Worm (Caenorhabditis elegans) whole organism, young adult: Measurements from ENCODE around the gene C12D8.13.

Experiments
- B0035.1 ChIP-seq: sonication (generic microtip); optimal IDR thresholded peaks from 2 replicates; lab custom pipeline; 2016; ENCODE audit warnings: missing genetic modification characterization, mild to moderate bottlenecking, missing compliant biosample characterization, missing genotype, missing genetic modification reagents
- B0336.3 ChIP-seq: fragments of 200-800 bp; sonication (Bioruptor generic); IDR thresholded peaks from 2 replicates; pipeline ENCODE4 v1.3.6; 2022; ENCODE audit warnings: missing genetic modification characterization, missing compliant biosample characterization
- F23B12.7 ChIP-seq: sonication (generic microtip); optimal IDR thresholded peaks from 2 replicates; lab custom pipeline; 2017; ENCODE audit warnings: missing genetic modification characterization, mild to moderate bottlenecking, missing compliant biosample characterization, antibody characterized with exemption, moderate library complexity; ENCODE audit not compliant: insufficient read depth
- K12H6.12 ChIP-seq: fragments of 200-800 bp; sonication (Bioruptor generic); optimal IDR thresholded peaks from 2 replicates; lab custom pipeline; 2018; ENCODE audit warnings: mild to moderate bottlenecking, missing genetic modification characterization, missing compliant biosample characterization
- T26A5.8 ChIP-seq: sonication (generic microtip); optimal IDR thresholded peaks from 2 replicates; lab custom pipeline; 2016; ENCODE audit warnings: missing genetic modification characterization, missing compliant biosample characterization
- Y56A3A.18 ChIP-seq: fragments of 200-800 bp; sonication (Bioruptor generic); IDR thresholded peaks from 2 replicates; pipeline ENCODE4 v1.3.6; 2022; ENCODE audit warnings: missing genetic modification reagents, missing genetic modification characterization, missing compliant biosample characterization
- Y79H2A.3 ChIP-seq: fragments of 200-800 bp; sonication (Bioruptor generic); conservative IDR thresholded peaks from 2 replicates; pipeline ENCODE4 v1.3.6; 2022; ENCODE audit warnings: missing genetic modification reagents, missing genetic modification characterization, missing compliant biosample characterization
- athp-1 ChIP-seq: sonication (generic microtip); optimal IDR thresholded peaks from 2 replicates; lab custom pipeline; 2017; ENCODE audit warnings: mild to moderate bottlenecking, missing genetic modification characterization, missing compliant biosample characterization
- attf-3 ChIP-seq: fragments of 200-800 bp; sonication (Bioruptor generic); conservative IDR thresholded peaks from 2 replicates; pipeline ENCODE4 v1.3.6; 2022; ENCODE audit warnings: missing genetic modification reagents, missing genetic modification characterization, missing compliant biosample characterization
- attf-5 ChIP-seq: fragments of 200-800 bp; sonication (Bioruptor generic); optimal IDR thresholded peaks from 2 replicates; lab custom pipeline; 2018; ENCODE audit warnings: mild to moderate bottlenecking, missing genetic modification characterization, missing compliant biosample characterization
- attf-6 ChIP-seq: fragments of 200-800 bp; sonication (Bioruptor generic); IDR thresholded peaks from 2 replicates; pipeline ENCODE4 v1.3.6; 2022; ENCODE audit warnings: missing genetic modification reagents, missing genetic modification characterization, missing compliant biosample characterization
- ccch-3 ChIP-seq: fragments of 200-800 bp; sonication (Bioruptor generic); optimal IDR thresholded peaks from 2 replicates; lab custom pipeline; 2018; ENCODE audit warnings: mild to moderate bottlenecking, missing genetic modification characterization, missing compliant biosample characterization
- cebp-1 ChIP-seq, 2 experiments: fragments of 200-800 bp in 1 of 2; sonication (Bioruptor generic) in 1 of 2; sonication (generic microtip) in 1 of 2; IDR thresholded peaks in 1 of 2; optimal IDR thresholded peaks in 1 of 2; 2 replicates each; pipeline versions ENCODE4 v1.3.6 to Lab custom; 2017 to 2022; ENCODE audit warnings: missing compliant biosample characterization in 2 of 2, missing genetic modification characterization in 2 of 2, mild to moderate bottlenecking in 1 of 2, missing genetic modification reagents in 1 of 2, moderate library complexity in 1 of 2
- ceh-100 ChIP-seq: fragments of 200-800 bp; sonication (Bioruptor generic); IDR thresholded peaks from 2 replicates; pipeline ENCODE4 v1.3.6; 2022; ENCODE audit warnings: missing genetic modification reagents, missing genetic modification characterization, missing compliant biosample characterization
- ceh-58 ChIP-seq: fragments of 200-800 bp; sonication (Bioruptor generic); IDR thresholded peaks from 2 replicates; pipeline ENCODE4 v1.3.6; 2022; ENCODE audit warnings: missing genetic modification characterization, missing compliant biosample characterization
- chd-7 ChIP-seq: sonication (generic microtip); optimal IDR thresholded peaks from 2 replicates; lab custom pipeline; 2016; ENCODE audit warnings: mild to moderate bottlenecking, missing genetic modification characterization, moderate library complexity, missing compliant biosample characterization
- ets-4 ChIP-seq: fragments of 200-800 bp; sonication (Bioruptor generic); optimal IDR thresholded peaks from 2 replicates; lab custom pipeline; 2018; ENCODE audit warnings: mild to moderate bottlenecking, missing genetic modification characterization, missing compliant biosample characterization
- him-1 ChIP-seq: sonication (generic microtip); optimal IDR thresholded peaks from 2 replicates; lab custom pipeline; 2016; ENCODE audit warnings: missing genotype, missing genetic modification reagents, missing genetic modification characterization, missing compliant biosample characterization
- hmg-1.2 ChIP-seq: fragments of 200-800 bp; sonication (Bioruptor generic); IDR thresholded peaks from 2 replicates; pipeline ENCODE4 v1.3.6; 2022; ENCODE audit warnings: missing genetic modification reagents, missing genetic modification characterization, missing compliant biosample characterization
- hsf-1 ChIP-seq: fragments of 200-800 bp; sonication (Bioruptor generic); IDR thresholded peaks from 2 replicates; pipeline ENCODE4 v1.3.6; 2022; ENCODE audit warnings: missing genetic modification reagents, missing genetic modification characterization, missing compliant biosample characterization
- let-607 ChIP-seq, 2 experiments: fragments of 200-800 bp in 1 of 2; sonication (Bioruptor generic) in 1 of 2; sonication (generic microtip) in 1 of 2; optimal IDR thresholded peaks; 2 replicates each; lab custom pipeline; 2016 to 2018; ENCODE audit warnings: mild to moderate bottlenecking in 2 of 2, missing compliant biosample characterization in 2 of 2, missing genetic modification characterization in 2 of 2, moderate library complexity in 2 of 2, missing genotype in 1 of 2
- lin-54 ChIP-seq: fragments of 200-800 bp; sonication (Bioruptor generic); optimal IDR thresholded peaks from 2 replicates; lab custom pipeline; 2018; ENCODE audit warnings: mild to moderate bottlenecking, missing genetic modification characterization, missing compliant biosample characterization
- madf-10 ChIP-seq: sonication (generic microtip); optimal IDR thresholded peaks from 2 replicates; lab custom pipeline; 2016; ENCODE audit warnings: mild to moderate bottlenecking, missing genetic modification characterization, missing compliant biosample characterization
- madf-3 ChIP-seq: fragments of 200-800 bp; sonication (Bioruptor generic); IDR thresholded peaks from 2 replicates; pipeline ENCODE4 v1.3.6; 2022; ENCODE audit warnings: missing genetic modification reagents, missing genetic modification characterization, missing compliant biosample characterization
- mxl-1 ChIP-seq: sonication (generic microtip); optimal IDR thresholded peaks from 2 replicates; lab custom pipeline; 2016; ENCODE audit warnings: missing genetic modification characterization, missing compliant biosample characterization
- nfya-2 ChIP-seq: fragments of 200-800 bp; sonication (Bioruptor generic); IDR thresholded peaks from 2 replicates; pipeline ENCODE4 v1.3.6; 2022; ENCODE audit warnings: missing genetic modification reagents, missing genetic modification characterization, missing compliant biosample characterization
- nfyb-1 ChIP-seq: fragments of 200-800 bp; sonication (Bioruptor generic); IDR thresholded peaks from 2 replicates; pipeline ENCODE4 v1.3.6; 2022; ENCODE audit warnings: missing genetic modification reagents, missing genetic modification characterization, missing compliant biosample characterization
- nhr-80 ChIP-seq: sonication (generic microtip); optimal IDR thresholded peaks from 2 replicates; lab custom pipeline; 2016; ENCODE audit warnings: missing genetic modification characterization, missing compliant biosample characterization
- repo-1 ChIP-seq: sonication (generic microtip); optimal IDR thresholded peaks from 2 replicates; lab custom pipeline; 2017; ENCODE audit warnings: mild to moderate bottlenecking, missing genetic modification characterization, missing compliant biosample characterization
- sdz-38 ChIP-seq: sonication (generic microtip); optimal IDR thresholded peaks from 2 replicates; lab custom pipeline; 2016; ENCODE audit warnings: missing genotype, missing genetic modification characterization, missing compliant biosample characterization
- snpc-1.1 ChIP-seq: sonication (generic microtip); optimal IDR thresholded peaks from 2 replicates; lab custom pipeline; 2017; ENCODE audit warnings: missing genetic modification characterization, mild to moderate bottlenecking, missing compliant biosample characterization, antibody characterized with exemption, moderate library complexity, missing genotype, missing genetic modification reagents; ENCODE audit not compliant: insufficient read depth
- snpc-3.4 ChIP-seq: sonication (generic microtip); optimal IDR thresholded peaks from 2 replicates; lab custom pipeline; 2017; ENCODE audit warnings: missing genetic modification characterization, mild to moderate bottlenecking, missing compliant biosample characterization, antibody characterized with exemption, moderate library complexity, missing genotype, missing genetic modification reagents
- tbp1 ChIP-seq: fragments of 200-800 bp; sonication (Bioruptor generic); optimal IDR thresholded peaks from 2 replicates; lab custom pipeline; 2018; ENCODE audit warnings: mild to moderate bottlenecking, missing genetic modification characterization, missing compliant biosample characterization
- unc-62 ChIP-seq: fragments of 150-350 bp; optimal IDR thresholded peaks from 2 replicates; lab custom pipeline; 2014; ENCODE audit warnings: missing biosample characterization, missing genetic modification reagents, missing genetic modification characterization
- zfh-2 ChIP-seq: fragments of 200-800 bp; sonication (Bioruptor generic); conservative IDR thresholded peaks from 2 replicates; pipeline ENCODE4 v1.3.6; 2022; ENCODE audit warnings: missing genetic modification reagents, missing genetic modification characterization, missing compliant biosample characterization
- zim-3 ChIP-seq: sonication (generic microtip); optimal IDR thresholded peaks from 2 replicates; lab custom pipeline; 2017; ENCODE audit warnings: mild to moderate bottlenecking, missing genetic modification characterization, moderate library complexity, missing compliant biosample characterization
- ztf-22 ChIP-seq: fragments of 200-800 bp; sonication (Bioruptor generic); optimal IDR thresholded peaks from 2 replicates; lab custom pipeline; 2018; ENCODE audit warnings: mild to moderate bottlenecking, missing genetic modification characterization, moderate library complexity, missing compliant biosample characterization
- ztf-28 ChIP-seq: fragments of 200-800 bp; sonication (Bioruptor generic); IDR thresholded peaks from 2 replicates; pipeline ENCODE4 v1.3.6; 2022; ENCODE audit warnings: missing genetic modification reagents, missing genetic modification characterization, missing compliant biosample characterization

The C12D8.13 gene

DNA sequence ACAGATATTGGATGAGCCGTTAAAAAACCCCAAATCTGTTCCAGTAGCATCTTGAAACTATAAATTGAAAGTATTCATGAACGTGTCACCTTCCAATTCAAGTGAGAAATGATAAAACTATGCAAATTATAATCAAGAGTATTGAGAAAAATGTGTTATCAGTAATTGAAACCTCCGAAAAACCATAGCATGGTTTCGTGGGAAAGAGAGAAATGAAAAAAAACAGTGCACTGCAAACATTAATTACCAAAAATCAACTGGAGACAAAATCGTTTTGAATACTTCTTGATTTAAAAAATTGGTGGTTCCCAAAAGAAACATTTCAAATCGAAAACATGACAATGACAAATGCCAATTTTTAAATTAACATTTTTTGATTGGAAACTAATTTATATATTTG is 5.1 kb upstream of the C12D8.13 start, which contains the start of gene daf-36:
Gene daf-36 (minus strand): TSS at position 101 of the 400 bp plus-strand sequence.
- peak; percentile 45 for TF ChIP-seq nhr-80 (tag; lab: Kevin White, UChicago)
- no peak for TF ChIP-seq ceh-58 (GFP tag; lab: Robert Waterston, UW)
- TF ChIP-seq, all 124 proteins: peak for 1

DNA sequence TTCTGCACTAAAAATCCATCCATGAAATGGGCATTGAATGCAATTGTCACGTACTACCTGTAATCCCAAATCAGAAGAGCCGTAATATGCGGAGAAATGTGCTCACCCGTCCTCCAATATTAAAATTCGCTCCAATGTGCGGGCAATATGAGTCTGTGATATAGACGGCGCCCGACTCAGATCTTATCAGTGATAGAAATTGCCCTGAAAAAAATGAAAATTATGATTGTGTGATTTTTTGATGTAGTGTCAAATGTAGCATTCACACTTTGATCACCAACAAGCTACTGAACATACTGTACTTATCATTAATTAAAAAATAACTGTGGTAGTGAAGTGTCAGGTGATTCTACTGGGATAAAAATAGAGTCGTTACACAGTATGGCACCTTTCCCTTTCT is 4.1 kb upstream of the C12D8.13 start:
- no peak for TF ChIP-seq lin-54 (GFP tag; lab: Kevin White, UChicago)
- no peak for TF ChIP-seq athp-1 (tag; lab: Kevin White, UChicago)
- TF ChIP-seq nhr-80 (tag; lab: Kevin White, UChicago) = peak; percentile 62
- no peak for TF ChIP-seq zfh-2 (GFP tag; lab: Robert Waterston, UW)
- no peak for TF ChIP-seq nfya-2

DNA sequence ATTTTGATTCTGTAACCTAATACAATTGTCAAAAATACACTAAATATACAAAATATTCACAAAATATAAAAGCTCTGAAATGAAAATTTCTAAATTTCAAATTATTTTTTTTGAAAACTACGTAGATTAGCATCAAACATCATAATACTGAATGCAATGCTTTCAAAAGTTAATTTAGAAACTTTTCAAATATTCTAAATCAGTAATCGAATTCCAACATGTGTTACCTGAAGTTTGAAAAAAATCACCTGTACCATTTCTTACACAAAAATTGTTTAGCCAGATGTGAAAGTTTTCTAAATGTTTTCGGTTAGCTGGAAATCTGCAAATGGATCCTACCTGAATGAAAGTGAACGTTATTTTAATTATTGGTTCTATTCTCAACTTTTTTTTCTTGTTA is 1.5 kb upstream of the C12D8.13 start, which contains the start of gene C12D8.20:
Gene C12D8.20 (plus strand): TSS at position 301 of the 400 bp plus-strand sequence.
- TF ChIP-seq nfyb-1 (no peak), tbp1 (GFP tag; lab: Kevin White, UChicago) (no peak), repo-1 (tag; lab: Kevin White, UChicago) (no peak), madf-3 (GFP tag; lab: Robert Waterston, UW) (no peak), chd-7 (no peak), B0035.1 (tag; lab: Kevin White, UChicago) (no peak), nfya-2 (no peak), attf-5 (GFP tag; lab: Kevin White, UChicago) (no peak), cebp-1 (GFP tag; IDR thresholded peaks at IDR 0.05; lab: Robert Waterston, UW) (no peak), cebp-1 (tag; optimal IDR thresholded peaks at IDR 0.05; lab: Kevin White, UChicago) (no peak), ztf-28 (GFP tag; lab: Robert Waterston, UW) (no peak), him-1 (tag; lab: Kevin White, UChicago) (no peak), ztf-22 (GFP tag; lab: Kevin White, UChicago) (no peak), snpc-1.1 (tag; lab: Kevin White, UChicago) (no peak), hsf-1 (GFP tag; lab: Robert Waterston, UW) (no peak), T26A5.8 (tag; lab: Kevin White, UChicago) (no peak), ets-4 (GFP tag; lab: Kevin White, UChicago) (no peak), attf-6 (GFP tag; lab: Robert Waterston, UW) (no peak)

ce11 chrV:10221317-10221716 is 812 bp upstream of the C12D8.13 start, which contains the start of the genes fipr-5 and fipr-9:
fipr-5 (minus strand) TSS chrV:10221417.
fipr-9 (plus strand) TSS chrV:10221662.
- TF ChIP-seq B0336.3 (no peak), Y56A3A.18 (GFP tag; lab: Robert Waterston, UW) (no peak), snpc-3.4 (tag; lab: Kevin White, UChicago) (no peak), unc-62 (GFP tag; lab: Kevin White, UChicago) (no peak), hmg-1.2 (GFP tag; lab: Robert Waterston, UW) (no peak), sdz-38 (no peak), K12H6.12 (tag; lab: Kevin White, UChicago) (no peak), attf-3 (no peak), mxl-1 (tag; lab: Kevin White, UChicago) (no peak), let-607 (tag; optimal IDR thresholded peaks at IDR 0.05; lab: Kevin White, UChicago) (no peak), zim-3 (tag; lab: Kevin White, UChicago) (no peak), nhr-80 (tag; lab: Kevin White, UChicago) (no peak), F23B12.7 (tag; lab: Kevin White, UChicago) (no peak), ztf-28 (GFP tag; lab: Robert Waterston, UW) (no peak), nfyb-1 (no peak), ztf-22 (GFP tag; lab: Kevin White, UChicago) (no peak), madf-10 (no peak), Y79H2A.3 (no peak), ceh-100 (GFP tag; lab: Robert Waterston, UW) (no peak), ccch-3 (GFP tag; lab: Kevin White, UChicago) (no peak)
